Fruit fly (Drosophila melanogaster): Measurements from ENCODE around the gene Tk.
"Not testable (repeated sequence)": the region's sequence is repeated elsewhere in the genome, so short reads cannot be mapped to it uniquely, and the experiment has no call there.

Tk gene

dm6 chr3R:11962739-11963214 lies 42.5 kb downstream of the Tk start, which contains the start of the genes CG3281 and aurA (continued):
- TF ChIP-seq CG4318 (GFP tag; optimal IDR thresholded peaks at IDR 0.05): no peak
- no peak for TF ChIP-seq fkh (GFP tag; optimal IDR thresholded peaks at IDR 0.05)
- TF ChIP-seq topi (GFP tag; optimal IDR thresholded peaks at IDR 0.05): peak; percentile 74
- peak; percentile 44 for TF ChIP-seq CG10669 (GFP tag; optimal IDR thresholded peaks at IDR 0.05)
- peak; percentile 51 for TF ChIP-seq CG8319 (GFP tag; optimal IDR thresholded peaks at IDR 0.05)
- TF ChIP-seq CG15336 (GFP tag; IDR thresholded peaks at IDR 0.05): no peak
- no peak for TF ChIP-seq CG16779 (tag; optimal IDR thresholded peaks at IDR 0.05)
- peak; percentile 51 for TF ChIP-seq CG11902 (GFP tag; optimal IDR thresholded peaks at IDR 0.05)
- no peak for TF ChIP-seq pdm3 (GFP tag; optimal IDR thresholded peaks at IDR 0.05)
- no peak for TF ChIP-seq CG1621 (tag; optimal IDR thresholded peaks at IDR 0.05)
- TF ChIP-seq CG8119 (GFP tag; IDR thresholded peaks at IDR 0.05): 0 out of 3 replicates have a peak, but pooled peaks have one; percentile 21
- peak; percentile 41 for TF ChIP-seq Lpt (GFP tag; optimal IDR thresholded peaks at IDR 0.05)
- TF ChIP-seq Ets96B (tag; optimal IDR thresholded peaks at IDR 0.05): peak; percentile 49
- TF ChIP-seq salr (GFP tag; optimal IDR thresholded peaks at IDR 0.05): peak in 1 of 2 experiments; percentile 8
- TF ChIP-seq OdsH (GFP tag; optimal IDR thresholded peaks at IDR 0.05): peak; percentile 70
- TF ChIP-seq CG6276 (GFP tag; optimal IDR thresholded peaks at IDR 0.05): no peak
- TF ChIP-seq Met (GFP tag; optimal IDR thresholded peaks at IDR 0.05): no peak
- TF ChIP-seq Sox15 (GFP tag; optimal IDR thresholded peaks at IDR 0.05): peak; percentile 68
- TF ChIP-seq Gug (GFP tag; IDR thresholded peaks at IDR 0.05): peak; percentile 28; the same call in 1 of the 2 replicates
- TF ChIP-seq svp (GFP tag): peak; percentile 79
- peak; percentile 82 for TF ChIP-seq CG31627 (GFP tag; optimal IDR thresholded peaks at IDR 0.05)
- TF ChIP-seq CG6854 (GFP tag; optimal IDR thresholded peaks at IDR 0.05): no peak
- TF ChIP-seq esn (GFP tag; optimal IDR thresholded peaks at IDR 0.05): peak; percentile 83
- peak; percentile 66 for TF ChIP-seq acj6 (GFP tag; optimal IDR thresholded peaks at IDR 0.05)
- peak; percentile 5 for TF ChIP-seq CG8632 (GFP tag; optimal IDR thresholded peaks at IDR 0.05)
- peak; percentile 74 for TF ChIP-seq Eip75B (GFP tag; optimal IDR thresholded peaks at IDR 0.05)

DNA sequence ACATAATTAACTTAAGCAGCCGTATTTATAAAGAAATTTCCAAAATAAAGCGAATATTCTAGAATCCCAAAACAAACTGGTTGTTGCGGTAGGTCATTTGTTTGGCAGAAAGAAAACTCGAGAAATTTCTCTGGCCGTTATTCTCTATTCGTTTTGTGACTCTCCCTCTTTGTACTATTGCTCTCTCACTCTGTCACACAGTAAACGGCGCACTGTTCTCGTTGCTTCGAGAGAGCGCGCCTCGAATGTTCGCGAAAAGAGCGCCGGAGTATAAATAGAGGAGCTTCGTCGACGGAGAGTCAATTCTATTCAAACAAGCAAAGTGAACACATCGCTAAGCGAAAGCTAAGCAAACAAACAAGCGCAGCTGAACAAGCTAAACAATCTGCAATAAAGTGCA lies 47.0 kb downstream of the Tk start, which contains the start of gene Hsp70Ab:
TSS of gene Hsp70Ab (plus strand) at position 301 of the 400 bp plus-strand sequence.
- not testable (repeated sequence) for TF ChIP-seq CG6276 (GFP tag; optimal IDR thresholded peaks at IDR 0.05); Gug (GFP tag; IDR thresholded peaks at IDR 0.05); CG6792 (GFP tag; optimal IDR thresholded peaks at IDR 0.05)

DNA sequence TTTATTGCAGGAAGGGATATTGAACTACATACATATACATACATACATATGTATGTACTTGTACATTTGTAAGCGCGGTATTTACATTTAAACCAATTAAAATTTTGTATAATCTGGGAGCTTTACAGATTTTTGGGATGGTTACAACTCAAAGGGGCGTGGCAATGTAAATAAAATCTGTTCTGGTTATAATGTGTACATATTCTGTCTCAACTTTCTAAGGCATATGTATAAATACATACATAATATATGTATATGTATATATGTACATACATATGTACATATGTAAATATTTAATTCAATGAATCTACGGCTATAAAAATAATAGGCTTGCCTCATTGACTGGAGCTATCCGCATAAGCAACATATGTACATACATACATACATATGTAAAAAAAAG lies 47.9 kb downstream of the Tk start:
- TF ChIP-seq CG10669 (GFP tag; optimal IDR thresholded peaks at IDR 0.05) (no peak), svp (GFP tag) (no peak), CG6792 (GFP tag; optimal IDR thresholded peaks at IDR 0.05) (no peak), Ets96B (tag; optimal IDR thresholded peaks at IDR 0.05) (no peak), CG3919 (GFP tag; optimal IDR thresholded peaks at IDR 0.05) (no peak), CG10631 (GFP tag; optimal IDR thresholded peaks at IDR 0.05) (no peak), Hr38 (GFP tag; optimal IDR thresholded peaks at IDR 0.05) (no peak), Sox14 (GFP tag; optimal IDR thresholded peaks at IDR 0.05) (no peak), Eip93F (GFP tag; optimal IDR thresholded peaks at IDR 0.05) (no peak), CG11294 (GFP tag; IDR thresholded peaks at IDR 0.05) (no peak), Eip78C (GFP tag) (no peak), CG6808 (GFP tag; optimal IDR thresholded peaks at IDR 0.05) (no peak), CG8319 (GFP tag; optimal IDR thresholded peaks at IDR 0.05) (no peak), Gug (GFP tag; IDR thresholded peaks at IDR 0.05) (no peak), CG31627 (GFP tag; optimal IDR thresholded peaks at IDR 0.05) (no peak), CG6854 (GFP tag; optimal IDR thresholded peaks at IDR 0.05) (no peak)

DNA sequence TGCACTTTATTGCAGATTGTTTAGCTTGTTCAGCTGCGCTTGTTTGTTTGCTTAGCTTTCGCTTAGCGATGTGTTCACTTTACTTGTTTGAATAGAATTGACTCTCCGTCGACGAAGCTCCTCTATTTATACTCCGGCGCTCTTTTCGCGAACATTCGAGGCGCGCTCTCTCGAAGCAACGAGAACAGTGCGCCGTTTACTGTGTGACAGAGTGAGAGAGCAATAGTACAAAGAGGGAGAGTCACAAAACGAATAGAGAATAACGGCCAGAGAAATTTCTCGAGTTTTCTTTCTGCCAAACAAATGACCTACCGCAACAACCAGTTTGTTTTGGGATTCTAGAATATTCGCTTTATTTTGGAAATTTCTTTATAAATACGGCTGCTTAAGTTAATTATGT lies 48.8 kb downstream of the Tk start, which contains the start of gene Hsp70Aa:
TSS of gene Hsp70Aa (minus strand) at position 101 of the 400 bp plus-strand sequence.
- TF ChIP-seq CG4318, Hr38, cyc (GFP tag; optimal IDR thresholded peaks at IDR 0.05): not testable (repeated sequence)
